Worm (Caenorhabditis elegans) whole organism, early embryonic: ENCODE measurements around the gene fbxb-3.

ENCODE experiments used
- aly-1 ChIP-seq: sonication (generic microtip); optimal IDR thresholded peaks from 2 replicates; lab custom pipeline; 2016; ENCODE audit warnings: missing genetic modification characterization, missing compliant biosample characterization
- ama-1 ChIP-seq: fragments of 150-350 bp; optimal IDR thresholded peaks from 2 replicates; lab custom pipeline; 2014
- tbx-11 ChIP-seq: fragments of 200-800 bp; sonication (Bioruptor generic); IDR thresholded peaks from 2 replicates; pipeline ENCODE4 v1.3.6; 2022; ENCODE audit warnings: missing genetic modification characterization, missing compliant biosample characterization

DNA sequence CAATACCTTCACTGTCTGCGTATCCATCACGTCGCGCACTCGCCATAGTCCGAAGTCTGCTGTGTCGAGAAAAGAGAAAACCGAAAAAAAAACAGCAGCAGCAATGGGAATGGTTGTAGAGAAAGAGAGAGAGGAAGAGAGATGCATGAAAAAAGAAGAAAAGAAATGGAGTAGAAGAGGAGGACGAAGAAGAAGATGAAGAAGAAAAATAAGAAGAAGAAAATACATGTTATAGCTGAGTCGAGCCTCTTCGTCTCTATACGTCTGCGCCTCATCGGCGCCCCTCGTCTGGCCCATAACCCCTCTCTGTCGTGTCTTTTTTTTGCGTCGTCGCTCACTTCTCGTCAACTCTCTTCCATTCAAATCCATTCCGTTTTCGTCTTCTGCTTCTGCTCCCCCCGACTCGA is 29.0 kb upstream of the fbxb-3 start:
- no peak for TF ChIP-seq ama-1
- TF ChIP-seq aly-1: no peak
- no peak for TF ChIP-seq tbx-11 (GFP tag; lab: Robert Waterston, UW)
